Fruit fly (Drosophila melanogaster): ENCODE data around the gene CG15042.

CG15042 gene

DNA sequence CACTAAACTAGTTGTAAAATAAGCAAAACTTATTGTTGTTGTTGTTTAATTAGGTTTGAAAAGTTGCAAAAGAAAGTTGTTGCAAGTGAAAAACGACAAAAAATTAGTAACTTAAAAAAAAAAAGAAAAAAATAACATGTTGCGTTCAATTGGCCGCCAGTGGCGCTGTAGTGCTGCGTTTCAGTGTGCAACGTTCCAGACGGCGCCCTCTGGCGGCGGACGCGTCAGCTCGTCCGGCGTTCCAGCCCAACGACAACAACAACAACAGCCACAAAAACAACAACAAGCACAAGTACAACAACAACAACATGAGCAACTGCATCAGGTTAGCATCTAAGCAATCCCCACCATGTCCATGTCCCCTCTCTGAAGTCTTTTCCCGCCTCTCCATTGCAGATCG, 10.7 kb downstream of the CG15042 start (continued):
- TF ChIP-seq exex (tag; optimal IDR thresholded peaks at IDR 0.05), result no peak
- peak; percentile 38 for TF ChIP-seq Atf-2 (GFP tag; optimal IDR thresholded peaks at IDR 0.05)
- TF ChIP-seq CG15601 (tag; optimal IDR thresholded peaks at IDR 0.05), result no peak
- TF ChIP-seq sob (GFP tag; IDR thresholded peaks at IDR 0.05), result peak; percentile 52; the same call in 1 of the 2 replicates
- TF ChIP-seq bcd (GFP tag; optimal IDR thresholded peaks at IDR 0.05), result peak; percentile 12
- TF ChIP-seq Mes4 (GFP tag; optimal IDR thresholded peaks at IDR 0.05), result peak; percentile 10
- no peak for TF ChIP-seq CG7357 (GFP tag; IDR thresholded peaks at IDR 0.05)
- TF ChIP-seq unc-4 (GFP tag; IDR thresholded peaks at IDR 0.05; ENCODE audit: partially characterized antibody), result no peak
- peak; percentile 51; the same call in 2 of the 3 replicates for TF ChIP-seq Optix (GFP tag; IDR thresholded peaks at IDR 0.05)
- no peak for TF ChIP-seq Scr (GFP tag; IDR thresholded peaks at IDR 0.05; ENCODE audit: partially characterized antibody)
- no peak for TF ChIP-seq CG1647 (GFP tag; optimal IDR thresholded peaks at IDR 0.05)
- no peak for TF ChIP-seq CG31224 (GFP tag; IDR thresholded peaks at IDR 0.05)
- no peak for TF ChIP-seq Bgb (GFP tag; IDR thresholded peaks at IDR 0.05; ENCODE audit: partially characterized antibody)
- no peak for TF ChIP-seq toy (GFP tag; IDR thresholded peaks at IDR 0.05)
- peak; percentile 31; the same call in 1 of the 2 replicates for TF ChIP-seq Ptx1 (GFP tag; IDR thresholded peaks at IDR 0.05)
- 0 out of 2 replicates have a peak, but pooled peaks have one; percentile 22 for TF ChIP-seq Ada2b (GFP tag; IDR thresholded peaks at IDR 0.05)
- TF ChIP-seq usp (GFP tag; optimal IDR thresholded peaks at IDR 0.05), result no peak
- peak; percentile 19 for TF ChIP-seq dm (GFP tag; optimal IDR thresholded peaks at IDR 0.05)
- TF ChIP-seq CG10321 (GFP tag; IDR thresholded peaks at IDR 0.05), result no peak
- TF ChIP-seq Tbp (GFP tag; optimal IDR thresholded peaks at IDR 0.05), result no peak
- no peak for TF ChIP-seq yki (optimal IDR thresholded peaks at IDR 0.05)
- TF ChIP-seq CG11398 (GFP tag; optimal IDR thresholded peaks at IDR 0.05), result no peak
- TF ChIP-seq CG31388 (GFP tag; optimal IDR thresholded peaks at IDR 0.05), result no peak
- TF ChIP-seq Gug (GFP tag; IDR thresholded peaks at IDR 0.05), result no peak
- TF ChIP-seq Adf1 (GFP tag; IDR thresholded peaks at IDR 0.05), result no peak
- TF ChIP-seq PHDP (tag; optimal IDR thresholded peaks at IDR 0.05), result no peak
- no peak for TF ChIP-seq Atf3 (GFP tag; optimal IDR thresholded peaks at IDR 0.05)
- TF ChIP-seq Asciz (GFP tag; optimal IDR thresholded peaks at IDR 0.05), result no peak
- TF ChIP-seq z (GFP tag; IDR thresholded peaks at IDR 0.05), result 0 out of 3 replicates have a peak, but pooled peaks have one; percentile 39
- TF ChIP-seq ap (GFP tag; IDR thresholded peaks at IDR 0.05), result no peak
- no peak for TF ChIP-seq amos (GFP tag; IDR thresholded peaks at IDR 0.05; ENCODE audit: partially characterized antibody)
- TF ChIP-seq CG8924 (tag; optimal IDR thresholded peaks at IDR 0.05), result no peak
- no peak for TF ChIP-seq ssp (GFP tag; IDR thresholded peaks at IDR 0.05)
- no peak; the same call in 1 of the 2 replicates for TF ChIP-seq CG10366 (GFP tag; IDR thresholded peaks at IDR 0.05)
- TF ChIP-seq inv (GFP tag; IDR thresholded peaks at IDR 0.05; ENCODE audit: partially characterized antibody), result no peak
- peak; percentile 46 for TF ChIP-seq CG17568 (GFP tag; optimal IDR thresholded peaks at IDR 0.05)
- TF ChIP-seq CG6689 (GFP tag; IDR thresholded peaks at IDR 0.05), result peak; percentile 34; the same call in 1 of the 2 replicates
- TF ChIP-seq CG32532 (GFP tag; IDR thresholded peaks at IDR 0.05), result peak; percentile 18; the same call in 1 of the 2 replicates
- TF ChIP-seq Rx (GFP tag; IDR thresholded peaks at IDR 0.05), result no peak
- no peak for TF ChIP-seq Jarid2 (GFP tag; optimal IDR thresholded peaks at IDR 0.05)
- no peak for TF ChIP-seq slp2 (GFP tag; optimal IDR thresholded peaks at IDR 0.05)
- no peak for TF ChIP-seq gcm (GFP tag; optimal IDR thresholded peaks at IDR 0.05)
- TF ChIP-seq HLHmδ (GFP tag; optimal IDR thresholded peaks at IDR 0.05), result peak; percentile 32
- no peak for TF ChIP-seq CG10654 (GFP tag; optimal IDR thresholded peaks at IDR 0.05)
- peak; percentile 26 for TF ChIP-seq CG13296 (GFP tag; optimal IDR thresholded peaks at IDR 0.05)
- peak; percentile 5 for TF ChIP-seq dmrt11E (tag; optimal IDR thresholded peaks at IDR 0.05)
- TF ChIP-seq Blimp-1 (GFP tag; optimal IDR thresholded peaks at IDR 0.05), result no peak
- no peak for TF ChIP-seq Usf (GFP tag; optimal IDR thresholded peaks at IDR 0.05)
- TF ChIP-seq CG9876 (GFP tag; optimal IDR thresholded peaks at IDR 0.05), result no peak
- no peak for TF ChIP-seq CG7786 (GFP tag; optimal IDR thresholded peaks at IDR 0.05)
- no peak for TF ChIP-seq CG6765 (GFP tag; optimal IDR thresholded peaks at IDR 0.05)
- no peak for TF ChIP-seq CG1832 (GFP tag; optimal IDR thresholded peaks at IDR 0.05)
